Worm (Caenorhabditis elegans): ENCODE results near the gene degl-2.

degl-2 gene

DNA sequence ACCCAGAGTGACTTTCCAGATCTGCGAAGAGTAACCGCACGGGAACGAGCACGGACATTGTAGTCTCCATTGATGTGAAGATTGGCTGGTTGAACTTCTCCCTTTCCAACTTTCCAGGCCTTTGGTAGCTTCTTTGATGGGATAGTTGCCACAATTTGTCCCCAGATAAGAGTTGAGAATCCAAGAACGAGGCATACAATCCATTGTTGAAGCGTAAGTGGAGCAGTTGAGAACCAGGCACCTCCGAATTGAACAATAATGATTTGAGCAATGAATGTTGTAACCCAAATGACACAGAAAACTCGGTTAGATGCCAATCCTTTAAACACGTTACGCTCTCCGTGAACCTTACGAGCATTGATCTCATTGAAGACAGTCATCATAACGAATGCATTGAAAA is 16.3 kb upstream of the degl-2 start:
- TF ChIP-seq dmd-4 (tag; optimal IDR thresholded peaks at IDR 0.05), result no peak
- TF ChIP-seq fos-1 (tag; optimal IDR thresholded peaks at IDR 0.05), result no peak
- TF ChIP-seq ceh-82 (tag; optimal IDR thresholded peaks at IDR 0.05), result no peak
- no peak for TF ChIP-seq crh-2 (tag; optimal IDR thresholded peaks at IDR 0.05)
- no peak for TF ChIP-seq elt-1 (tag; optimal IDR thresholded peaks at IDR 0.05)

DNA sequence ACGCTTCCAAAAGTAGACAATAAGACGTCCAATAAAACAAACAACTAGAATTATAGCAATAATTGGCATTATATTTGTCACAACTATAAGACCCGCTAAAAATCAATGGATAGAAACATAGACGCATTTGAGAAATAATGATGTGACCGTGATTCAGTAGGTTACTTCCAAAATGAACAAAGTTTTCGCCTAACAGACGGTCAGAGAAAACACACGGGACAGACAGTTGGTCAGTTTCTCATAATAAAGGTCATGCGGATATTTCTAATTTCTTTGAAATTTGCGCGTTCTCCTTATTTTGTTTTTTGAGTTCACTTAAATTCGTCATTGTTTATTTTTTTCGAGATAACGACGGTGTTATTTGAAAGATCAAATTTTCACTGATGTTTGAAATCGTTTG is 11.7 kb upstream of the degl-2 start:
- TF ChIP-seq sma-9 (GFP tag; optimal IDR thresholded peaks at IDR 0.05) (peak; percentile 2), sma-9 (tag; optimal IDR thresholded peaks at IDR 0.05) (no peak), nhr-77 (tag; optimal IDR thresholded peaks at IDR 0.05) (no peak), C34F6.9 (tag; optimal IDR thresholded peaks at IDR 0.05) (no peak), nhr-25 (tag; optimal IDR thresholded peaks at IDR 0.05) (no peak)

DNA sequence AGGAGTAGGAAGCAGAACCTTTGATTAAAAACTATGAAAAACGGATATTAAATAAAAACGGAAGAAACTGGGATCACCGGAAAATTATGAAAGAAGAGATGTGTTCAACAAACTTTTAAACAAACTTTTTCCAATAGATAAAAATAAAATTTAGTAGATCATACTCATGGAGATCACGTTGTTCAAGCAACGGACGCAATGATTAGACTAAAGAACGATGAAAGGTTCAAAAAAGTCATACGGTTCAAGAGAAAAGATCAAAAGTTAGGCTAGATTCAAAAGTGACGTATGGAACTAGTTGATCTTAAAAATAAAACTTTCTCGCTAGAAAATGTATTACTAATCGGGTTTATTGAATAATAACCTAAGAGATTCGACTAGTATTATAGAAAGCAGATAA is 11.2 kb upstream of the degl-2 start:
- TF ChIP-seq aly-2 (tag; optimal IDR thresholded peaks at IDR 0.05), result no peak
- no peak for TF ChIP-seq ztf-11 (tag; optimal IDR thresholded peaks at IDR 0.05)
- TF ChIP-seq nhr-21 (tag; optimal IDR thresholded peaks at IDR 0.05), result peak; percentile 28
- no peak for TF ChIP-seq crh-2 (tag; optimal IDR thresholded peaks at IDR 0.05)
- peak; percentile 58 for TF ChIP-seq sma-9 (GFP tag; optimal IDR thresholded peaks at IDR 0.05)
- no peak for TF ChIP-seq sma-9 (tag; optimal IDR thresholded peaks at IDR 0.05)
- TF ChIP-seq blmp-1 (tag; optimal IDR thresholded peaks at IDR 0.05; ENCODE audit: insufficient read depth), result peak; percentile 40

DNA sequence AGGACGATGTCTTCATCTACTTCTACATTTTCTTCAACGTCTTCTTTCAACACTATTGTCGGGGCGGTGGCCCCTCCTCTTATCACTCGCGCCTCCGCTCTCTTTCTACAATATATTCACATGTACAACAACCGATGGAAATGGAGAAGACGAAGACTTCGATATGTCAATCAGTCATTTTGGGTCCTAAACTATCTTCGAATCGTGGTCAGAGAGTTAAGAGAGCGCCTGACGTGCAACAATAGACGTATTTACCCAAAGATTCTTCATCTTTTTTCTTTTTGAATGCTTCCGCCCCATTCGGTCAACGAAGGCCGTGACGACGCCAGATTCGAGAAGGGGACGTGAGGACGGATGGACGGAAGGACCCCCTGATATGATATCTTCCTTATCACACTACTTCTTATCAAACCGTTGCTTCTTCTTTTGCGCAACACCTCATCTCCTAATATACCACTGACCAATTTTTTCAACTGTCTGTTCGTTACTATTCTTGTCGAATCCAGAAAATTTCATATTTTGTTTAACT is 10.3 kb upstream of the degl-2 start:
- TF ChIP-seq fos-1 (tag; optimal IDR thresholded peaks at IDR 0.05) (no peak), sem-4 (tag; optimal IDR thresholded peaks at IDR 0.05) (no peak), sma-3 (GFP tag; optimal IDR thresholded peaks at IDR 0.05) (peak; percentile 15), nhr-25 (tag; optimal IDR thresholded peaks at IDR 0.05) (peak; percentile 4), sma-9 (GFP tag; optimal IDR thresholded peaks at IDR 0.05) (peak; percentile 53), sma-9 (tag; optimal IDR thresholded peaks at IDR 0.05) (no peak)

DNA sequence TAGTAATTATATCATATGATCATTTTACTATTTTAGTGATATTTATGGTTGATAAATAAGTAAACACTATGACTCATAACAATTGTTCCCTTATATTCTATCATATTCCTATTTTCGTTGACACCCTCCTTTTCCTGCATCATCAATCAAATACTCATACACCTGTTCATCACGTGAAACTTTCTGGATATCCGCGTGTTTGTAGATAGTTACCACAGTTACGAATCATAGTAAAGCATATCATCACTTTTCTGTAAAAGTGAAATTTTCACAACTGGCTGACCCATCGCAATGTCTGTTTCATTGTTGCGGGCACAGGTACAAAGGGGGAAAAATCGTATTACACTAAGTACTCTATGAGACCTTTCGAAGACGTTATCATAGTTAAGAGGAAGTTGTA is 9.4 kb upstream of the degl-2 start:
- no peak for TF ChIP-seq lin-39 (tag; optimal IDR thresholded peaks at IDR 0.05)
- peak; percentile 62 for TF ChIP-seq sma-3 (GFP tag; optimal IDR thresholded peaks at IDR 0.05)
- no peak for TF ChIP-seq egl-27 (tag; optimal IDR thresholded peaks at IDR 0.05)
- no peak for TF ChIP-seq skn-1 (tag; optimal IDR thresholded peaks at IDR 0.05)
- no peak for TF ChIP-seq nhr-25 (tag; optimal IDR thresholded peaks at IDR 0.05)
- peak; percentile 54 for TF ChIP-seq blmp-1 (tag; optimal IDR thresholded peaks at IDR 0.05; ENCODE audit: insufficient read depth)
- no peak for TF ChIP-seq mab-5 (tag; optimal IDR thresholded peaks at IDR 0.05)
- TF ChIP-seq lin-11 (tag; optimal IDR thresholded peaks at IDR 0.05), result no peak
- no peak for TF ChIP-seq ztf-11 (tag; optimal IDR thresholded peaks at IDR 0.05)

DNA sequence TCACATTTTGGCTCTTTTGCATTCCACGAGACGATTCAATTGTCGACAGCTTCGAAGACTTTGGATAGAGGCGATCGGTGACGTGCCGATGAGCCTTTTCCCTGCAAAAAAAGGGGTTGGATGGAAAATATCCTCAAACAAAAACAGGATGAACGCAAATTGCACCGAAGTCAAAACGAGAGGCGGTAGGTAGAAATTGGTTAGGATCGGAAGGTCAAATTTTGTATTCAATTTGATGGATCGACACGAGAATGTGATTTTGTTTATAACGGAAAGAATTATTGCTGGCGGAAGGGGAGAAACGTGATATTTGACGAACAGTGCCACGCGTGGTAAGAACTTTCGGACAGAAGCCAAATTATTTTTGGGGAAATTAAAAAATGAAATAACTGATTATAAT is 8.4 kb upstream of the degl-2 start, which contains the start of gene mca-1:
TSS of gene mca-1 (minus strand) at position 101 of the 400 bp plus-strand sequence.
- TF ChIP-seq R02D3.7 (tag; optimal IDR thresholded peaks at IDR 0.05) (no peak), ama-1 (optimal IDR thresholded peaks at IDR 0.05) (no peak), fos-1 (tag; optimal IDR thresholded peaks at IDR 0.05) (no peak), nhr-12 (tag; optimal IDR thresholded peaks at IDR 0.05) (no peak), sma-9 (GFP tag; optimal IDR thresholded peaks at IDR 0.05) (no peak), sma-9 (tag; optimal IDR thresholded peaks at IDR 0.05) (no peak), F13H6.1 (tag; optimal IDR thresholded peaks at IDR 0.05) (no peak), zag-1 (tag; optimal IDR thresholded peaks at IDR 0.05) (no peak), ztf-4 (tag; optimal IDR thresholded peaks at IDR 0.05) (no peak), dmd-4 (tag; optimal IDR thresholded peaks at IDR 0.05) (no peak), nhr-21 (tag; optimal IDR thresholded peaks at IDR 0.05) (no peak), nhr-6 (tag; optimal IDR thresholded peaks at IDR 0.05) (no peak), sem-4 (tag; optimal IDR thresholded peaks at IDR 0.05) (no peak)

DNA sequence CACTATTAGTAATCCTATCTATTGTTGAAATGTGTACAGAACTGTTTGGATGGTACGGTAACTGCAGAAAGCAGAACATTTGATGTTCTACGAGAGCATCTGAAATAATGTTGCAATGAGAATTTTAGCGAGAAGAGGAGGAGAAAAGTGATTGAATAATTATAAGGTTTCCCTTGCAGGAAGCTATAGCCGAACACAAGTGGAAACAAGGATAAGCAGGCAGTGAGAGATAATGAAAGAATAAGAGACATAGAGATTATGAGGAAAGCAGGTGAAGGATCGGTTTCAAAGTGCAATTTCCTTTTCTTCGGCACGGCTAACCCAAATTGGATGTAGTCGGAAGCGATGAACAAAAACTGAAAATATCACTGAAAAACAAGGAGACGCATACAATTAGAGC is 1.4 kb upstream of the degl-2 start, which contains the start of gene del-2:
TSS of gene del-2 (minus strand) at position 101 of the 400 bp plus-strand sequence.
- TF ChIP-seq elt-3 (tag; optimal IDR thresholded peaks at IDR 0.05) (no peak), sma-3 (GFP tag; optimal IDR thresholded peaks at IDR 0.05) (no peak), ceh-82 (tag; optimal IDR thresholded peaks at IDR 0.05) (no peak), lin-11 (tag; optimal IDR thresholded peaks at IDR 0.05) (no peak), C34F6.9 (tag; optimal IDR thresholded peaks at IDR 0.05) (no peak), nhr-10 (tag; optimal IDR thresholded peaks at IDR 0.05) (no peak), unc-39 (tag; optimal IDR thresholded peaks at IDR 0.05) (no peak), elt-1 (tag; optimal IDR thresholded peaks at IDR 0.05) (no peak), zag-1 (tag; optimal IDR thresholded peaks at IDR 0.05) (no peak), ama-1 (optimal IDR thresholded peaks at IDR 0.05) (no peak), nhr-11 (tag; optimal IDR thresholded peaks at IDR 0.05) (no peak), ztf-11 (tag; optimal IDR thresholded peaks at IDR 0.05) (no peak), sma-9 (GFP tag; optimal IDR thresholded peaks at IDR 0.05) (no peak), sma-9 (tag; optimal IDR thresholded peaks at IDR 0.05) (no peak), crh-2 (tag; optimal IDR thresholded peaks at IDR 0.05) (no peak)

Measured in whole organism, L2 larva.